Worm (Caenorhabditis elegans): ENCODE data around the gene hyls-1.

hyls-1 gene

DNA sequence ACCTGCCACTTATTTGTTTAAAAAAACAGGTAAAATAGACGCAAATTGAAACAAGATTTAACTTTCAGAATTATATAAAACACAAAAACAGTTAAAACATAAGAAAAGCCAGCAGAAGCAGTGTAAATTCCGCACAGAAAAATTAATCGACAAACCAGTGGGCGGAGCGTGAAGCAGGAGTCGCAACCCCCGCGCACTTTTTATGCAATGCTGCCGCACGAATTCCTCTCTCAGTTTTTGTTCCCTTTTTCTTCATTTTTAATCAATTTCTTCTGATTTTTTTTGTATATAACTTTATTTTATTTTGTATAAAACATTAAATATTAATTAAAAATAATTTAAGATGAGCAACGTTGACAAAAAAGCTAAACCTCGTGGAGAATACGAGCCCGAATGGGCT lies 6.3 kb upstream of the hyls-1 start, which contains the start of the genes gei-6 and krr-1 (continued):
- no peak for TF ChIP-seq jun-1 (tag; optimal IDR thresholded peaks at IDR 0.05)
- no peak for TF ChIP-seq unc-39 (tag; optimal IDR thresholded peaks at IDR 0.05)
- TF ChIP-seq skn-1 (tag; optimal IDR thresholded peaks at IDR 0.05) = no peak
- TF ChIP-seq unc-130 (GFP tag; optimal IDR thresholded peaks at IDR 0.05) = peak; percentile 6
- TF ChIP-seq dmd-9 (GFP tag; IDR thresholded peaks at IDR 0.05) = no peak
- peak; percentile 85 for TF ChIP-seq mes-2 (tag; optimal IDR thresholded peaks at IDR 0.05; ENCODE audit: poor library complexity, severe bottlenecking)
- no peak for TF ChIP-seq mdt-29 (GFP tag; IDR thresholded peaks at IDR 0.05)
- TF ChIP-seq egl-43 (GFP tag; IDR thresholded peaks at IDR 0.05) = 0 out of 2 replicates have a peak, but pooled peaks have one; percentile 33
- TF ChIP-seq egl-27 (tag; optimal IDR thresholded peaks at IDR 0.05) = no peak
- TF ChIP-seq gei-8 (GFP tag; optimal IDR thresholded peaks at IDR 0.05) = no peak
- TF ChIP-seq R02D3.7 (tag; optimal IDR thresholded peaks at IDR 0.05) = no peak
- no peak for TF ChIP-seq spr-3 (GFP tag; optimal IDR thresholded peaks at IDR 0.05)
- no peak for TF ChIP-seq ces-1 (GFP tag; optimal IDR thresholded peaks at IDR 0.05)
- TF ChIP-seq dmd-8 (GFP tag; IDR thresholded peaks at IDR 0.05) = no peak
- TF ChIP-seq lir-3 (tag; optimal IDR thresholded peaks at IDR 0.05) = no peak
- TF ChIP-seq Y5F2A.4 (GFP tag; optimal IDR thresholded peaks at IDR 0.05) = no peak
- no peak for TF ChIP-seq ztf-7 (tag; optimal IDR thresholded peaks at IDR 0.05)
- no peak for TF ChIP-seq nhr-25 (tag; optimal IDR thresholded peaks at IDR 0.05; ENCODE audit: borderline replicate concordance, insufficient read depth)
- TF ChIP-seq nhr-41 (GFP tag; IDR thresholded peaks at IDR 0.05) = no peak
- TF ChIP-seq dmd-6 (GFP tag; IDR thresholded peaks at IDR 0.05) = no peak
- TF ChIP-seq saeg-2 (GFP tag; IDR thresholded peaks at IDR 0.05) = no peak
- TF ChIP-seq zfp-2 (tag; optimal IDR thresholded peaks at IDR 0.05) = no peak
- TF ChIP-seq daf-16 (GFP tag; optimal IDR thresholded peaks at IDR 0.05) = no peak
- TF ChIP-seq daf-16 (tag; optimal IDR thresholded peaks at IDR 0.05) = peak; percentile 24
- peak; percentile 25 for TF ChIP-seq rbr-2 (tag; optimal IDR thresholded peaks at IDR 0.05)
- no peak for TF ChIP-seq nhr-28 (tag; optimal IDR thresholded peaks at IDR 0.05)
- TF ChIP-seq madf-9 (GFP tag; conservative IDR thresholded peaks at IDR 0.05) = no peak
- peak; percentile 13 for TF ChIP-seq pqm-1 (tag; optimal IDR thresholded peaks at IDR 0.05)
- no peak for TF ChIP-seq ZK337.2 (GFP tag; IDR thresholded peaks at IDR 0.05)
- no peak for TF ChIP-seq F44E2.7 (GFP tag; IDR thresholded peaks at IDR 0.05)
- peak; percentile 28 for TF ChIP-seq duxl-1 (tag; optimal IDR thresholded peaks at IDR 0.05; ENCODE audit: poor library complexity)
- TF ChIP-seq mep-1 (tag; optimal IDR thresholded peaks at IDR 0.05) = peak; percentile 62
- peak; percentile 15 for TF ChIP-seq nhr-77 (tag; optimal IDR thresholded peaks at IDR 0.05)
- no peak for TF ChIP-seq ama-1 (optimal IDR thresholded peaks at IDR 0.05)
- peak in 1 of 2 experiments; percentile 57 for TF ChIP-seq lsy-2 (tag; optimal IDR thresholded peaks at IDR 0.05)
- TF ChIP-seq Y48G9A.11 (GFP tag; IDR thresholded peaks at IDR 0.05) = no peak
- TF ChIP-seq lin-15B (tag; optimal IDR thresholded peaks at IDR 0.05) = peak; percentile 35
- TF ChIP-seq ctbp-1 (GFP tag; IDR thresholded peaks at IDR 0.05) = no peak
- TF ChIP-seq hif-1 (tag; optimal IDR thresholded peaks at IDR 0.05) = no peak
- no peak for TF ChIP-seq nhr-76 (tag; optimal IDR thresholded peaks at IDR 0.05)
- TF ChIP-seq F49E8.2 (tag; optimal IDR thresholded peaks at IDR 0.05; ENCODE audit: borderline replicate concordance) = no peak
- TF ChIP-seq nhr-111 (GFP tag; optimal IDR thresholded peaks at IDR 0.05) = no peak
- TF ChIP-seq lin-38 (GFP tag; IDR thresholded peaks at IDR 0.05) = peak; percentile 71
- TF ChIP-seq daf-12 (tag; optimal IDR thresholded peaks at IDR 0.05) = no peak
- no peak for TF ChIP-seq snpc-4 (tag; optimal IDR thresholded peaks at IDR 0.05)
- peak; percentile 3 for TF ChIP-seq hlh-11 (tag; optimal IDR thresholded peaks at IDR 0.05)
- TF ChIP-seq unc-62 (GFP tag; optimal IDR thresholded peaks at IDR 0.05 in 1 of 2) = no peak
- TF ChIP-seq unc-62 (tag; optimal IDR thresholded peaks at IDR 0.05) = no peak
- TF ChIP-seq nhr-10 (tag; optimal IDR thresholded peaks at IDR 0.05) = no peak
- no peak for TF ChIP-seq T20F7.1 (GFP tag; optimal IDR thresholded peaks at IDR 0.05)
- no peak for TF ChIP-seq ceh-32 (tag; optimal IDR thresholded peaks at IDR 0.05; ENCODE audit: poor library complexity)
- 0 out of 2 replicates have a peak, but pooled peaks have one; percentile 20 for TF ChIP-seq hmg-1.1 (GFP tag; IDR thresholded peaks at IDR 0.05)
